Fruit fly (Drosophila melanogaster): ENCODE measurements around the gene CG9121.

dm6 chr2L:5086905-5087522 lies 36.2 kb upstream of the CG9121 start:
- no peak for TF ChIP-seq ttk (optimal IDR thresholded peaks at IDR 0.05)
- no peak for TF ChIP-seq psq (optimal IDR thresholded peaks at IDR 0.05)
